Worm (Caenorhabditis elegans) whole organism, young adult: ENCODE results near the gene K02F3.9.
A peak's percentile ranks its signal among the peaks of the same experiment; 100 is the strongest.

ENCODE experiments used
- B0019.2 ChIP-seq: fragments of 200-800 bp; sonication (Bioruptor generic); conservative IDR thresholded peaks from 2 replicates; pipeline ENCODE4 v1.3.6; 2022; ENCODE audit warnings: missing genetic modification reagents, missing genetic modification characterization, missing compliant biosample characterization
- B0035.1 ChIP-seq: sonication (generic microtip); optimal IDR thresholded peaks from 2 replicates; lab custom pipeline; 2016; ENCODE audit warnings: missing genetic modification characterization, mild to moderate bottlenecking, missing compliant biosample characterization, missing genotype, missing genetic modification reagents
- C17E4.6 ChIP-seq: fragments of 200-800 bp; sonication (Bioruptor generic); IDR thresholded peaks from 2 replicates; pipeline ENCODE4 v1.3.6; 2022; ENCODE audit warnings: missing genetic modification reagents, missing genetic modification characterization, missing compliant biosample characterization
- D2030.7 ChIP-seq: fragments of 200-800 bp; sonication (Bioruptor generic); IDR thresholded peaks from 2 replicates; pipeline ENCODE4 v1.3.6; 2022; ENCODE audit warnings: missing genetic modification reagents, missing genetic modification characterization, missing compliant biosample characterization
- F33H1.4 ChIP-seq: fragments of 200-800 bp; sonication (Bioruptor generic); IDR thresholded peaks from 2 replicates; pipeline ENCODE4 v1.3.6; 2022; ENCODE audit warnings: missing genetic modification reagents, missing genetic modification characterization, missing compliant biosample characterization
- F55B11.4 ChIP-seq: sonication (generic microtip); optimal IDR thresholded peaks from 2 replicates; lab custom pipeline; 2016; ENCODE audit warnings: missing compliant biosample characterization, missing genetic modification characterization, borderline replicate concordance; ENCODE audit not compliant: insufficient read depth
- F57C9.4 ChIP-seq: sonication (generic microtip); optimal IDR thresholded peaks from 2 replicates; lab custom pipeline; 2017; ENCODE audit warnings: mild to moderate bottlenecking, missing genetic modification characterization, missing compliant biosample characterization
- K12H6.12 ChIP-seq: fragments of 200-800 bp; sonication (Bioruptor generic); optimal IDR thresholded peaks from 2 replicates; lab custom pipeline; 2018; ENCODE audit warnings: mild to moderate bottlenecking, missing genetic modification characterization, missing compliant biosample characterization
- T07F8.4 ChIP-seq: sonication (generic microtip); optimal IDR thresholded peaks from 2 replicates; lab custom pipeline; 2016; ENCODE audit warnings: mild to moderate bottlenecking, missing genetic modification characterization, moderate library complexity, missing compliant biosample characterization
- Y56A3A.18 ChIP-seq: fragments of 200-800 bp; sonication (Bioruptor generic); IDR thresholded peaks from 2 replicates; pipeline ENCODE4 v1.3.6; 2022; ENCODE audit warnings: missing genetic modification reagents, missing genetic modification characterization, missing compliant biosample characterization
- akir-1 ChIP-seq: fragments of 200-800 bp; sonication (Bioruptor generic); optimal IDR thresholded peaks from 2 replicates; lab custom pipeline; 2018; ENCODE audit warnings: mild to moderate bottlenecking, missing genetic modification characterization, moderate library complexity, missing compliant biosample characterization
- atf-7 ChIP-seq: sonication (generic microtip); optimal IDR thresholded peaks from 2 replicates; lab custom pipeline; 2017; ENCODE audit warnings: mild to moderate bottlenecking, missing genetic modification characterization, missing compliant biosample characterization
- attf-6 ChIP-seq: fragments of 200-800 bp; sonication (Bioruptor generic); IDR thresholded peaks from 2 replicates; pipeline ENCODE4 v1.3.6; 2022; ENCODE audit warnings: missing genetic modification reagents, missing genetic modification characterization, missing compliant biosample characterization
- ceh-79 ChIP-seq: sonication (generic microtip); optimal IDR thresholded peaks from 2 replicates; lab custom pipeline; 2017; ENCODE audit warnings: mild to moderate bottlenecking, missing genetic modification characterization, missing compliant biosample characterization
- chd-7 ChIP-seq: sonication (generic microtip); optimal IDR thresholded peaks from 2 replicates; lab custom pipeline; 2016; ENCODE audit warnings: mild to moderate bottlenecking, missing genetic modification characterization, moderate library complexity, missing compliant biosample characterization
- ekl-4 ChIP-seq: fragments of 200-800 bp; sonication (Bioruptor generic); IDR thresholded peaks from 2 replicates; pipeline ENCODE4 v1.3.6; 2022; ENCODE audit warnings: missing genetic modification reagents, missing genetic modification characterization, missing compliant biosample characterization
- hsf-1 ChIP-seq: fragments of 200-800 bp; sonication (Bioruptor generic); IDR thresholded peaks from 2 replicates; pipeline ENCODE4 v1.3.6; 2022; ENCODE audit warnings: missing genetic modification reagents, missing genetic modification characterization, missing compliant biosample characterization
- madf-6 ChIP-seq: fragments of 200-800 bp; sonication (Bioruptor generic); IDR thresholded peaks from 2 replicates; pipeline ENCODE4 v1.3.6; 2022; ENCODE audit warnings: missing genetic modification reagents, missing genetic modification characterization, missing compliant biosample characterization
- madf-8 ChIP-seq: fragments of 200-800 bp; sonication (Bioruptor generic); conservative IDR thresholded peaks from 2 replicates; pipeline ENCODE4 v1.3.6; 2022; ENCODE audit warnings: missing genetic modification reagents, missing genetic modification characterization, missing compliant biosample characterization
- mcd-1 ChIP-seq: fragments of 200-800 bp; sonication (Bioruptor generic); IDR thresholded peaks from 2 replicates; pipeline ENCODE4 v1.3.6; 2022; ENCODE audit warnings: missing genetic modification reagents, missing genetic modification characterization, missing compliant biosample characterization
- nfyb-1 ChIP-seq: fragments of 200-800 bp; sonication (Bioruptor generic); IDR thresholded peaks from 2 replicates; pipeline ENCODE4 v1.3.6; 2022; ENCODE audit warnings: missing genetic modification reagents, missing genetic modification characterization, missing compliant biosample characterization
- nhr-80 ChIP-seq: sonication (generic microtip); optimal IDR thresholded peaks from 2 replicates; lab custom pipeline; 2016; ENCODE audit warnings: missing genetic modification characterization, missing compliant biosample characterization
- rcor-1 ChIP-seq: fragments of 200-800 bp; sonication (Bioruptor generic); IDR thresholded peaks from 2 replicates; pipeline ENCODE4 v1.3.6; 2022; ENCODE audit warnings: missing genetic modification reagents, missing genetic modification characterization, missing compliant biosample characterization
- rec-8 ChIP-seq, 2 experiments: sonication (generic microtip); optimal IDR thresholded peaks; 2 replicates each; lab custom pipeline; 2016; ENCODE audit warnings: mild to moderate bottlenecking in 2 of 2, missing genetic modification characterization in 2 of 2, missing genetic modification reagents in 2 of 2, missing genotype in 2 of 2, missing biosample characterization in 1 of 2, missing compliant biosample characterization in 1 of 2, moderate library complexity in 1 of 2
- unc-130 ChIP-seq: sonication (generic microtip); optimal IDR thresholded peaks from 2 replicates; lab custom pipeline; 2016; ENCODE audit warnings: missing genetic modification reagents, missing genetic modification characterization, missing compliant biosample characterization
- unc-62 ChIP-seq: fragments of 150-350 bp; optimal IDR thresholded peaks from 2 replicates; lab custom pipeline; 2014; ENCODE audit warnings: missing biosample characterization, missing genetic modification reagents, missing genetic modification characterization
- xnd-1 ChIP-seq: sonication (generic microtip); optimal IDR thresholded peaks from 2 replicates; lab custom pipeline; 2016; ENCODE audit warnings: missing genotype, missing genetic modification reagents, missing genetic modification characterization, missing compliant biosample characterization
- ztf-22 ChIP-seq: fragments of 200-800 bp; sonication (Bioruptor generic); optimal IDR thresholded peaks from 2 replicates; lab custom pipeline; 2018; ENCODE audit warnings: mild to moderate bottlenecking, missing genetic modification characterization, moderate library complexity, missing compliant biosample characterization
- ztf-3 ChIP-seq: fragments of 200-800 bp; sonication (Bioruptor generic); optimal IDR thresholded peaks from 2 replicates; lab custom pipeline; 2018; ENCODE audit warnings: mild to moderate bottlenecking, missing genetic modification characterization, missing compliant biosample characterization

The K02F3.9 gene

ce11 chrIII:880840-881239, 39.7 kb upstream of the K02F3.9 start:
- TF ChIP-seq attf-6 (GFP tag; lab: Robert Waterston, UW) (0 out of 2 replicates have a peak, but pooled peaks have one; percentile 49), nfyb-1 (GFP tag; lab: Robert Waterston, UW) (peak; percentile 54; the same call in 1 of the 2 replicates), C17E4.6 (GFP tag; lab: Robert Waterston, UW) (no peak), ekl-4 (GFP tag; lab: Robert Waterston, UW) (peak; percentile 46; the same call in 1 of the 2 replicates), hsf-1 (GFP tag; lab: Robert Waterston, UW) (0 out of 2 replicates have a peak, but pooled peaks have one; percentile 13)
- TF ChIP-seq, all 124 proteins: peak for 4

ce11 chrIII:879634-880033, 38.5 kb upstream of the K02F3.9 start, which contains the start of the genes T24C4.5 and ucr-2.3:
Gene T24C4.5, minus strand, starts transcription at chrIII:879734.
Gene ucr-2.3, plus strand, starts transcription at chrIII:879860.
- TF ChIP-seq unc-130 (GFP tag; lab: Kevin White, UChicago): no peak
- no peak for TF ChIP-seq chd-7 (tag; lab: Kevin White, UChicago)
- no peak for TF ChIP-seq K12H6.12 (tag; lab: Kevin White, UChicago)
- no peak for TF ChIP-seq unc-62 (GFP tag; lab: Kevin White, UChicago)
- TF ChIP-seq madf-8 (GFP tag; lab: Robert Waterston, UW): no peak
- TF ChIP-seq ztf-22: no peak
- TF ChIP-seq xnd-1 (tag; lab: Kevin White, UChicago): no peak
- TF ChIP-seq F55B11.4 (tag; lab: Kevin White, UChicago): no peak
- TF ChIP-seq hsf-1 (GFP tag; lab: Robert Waterston, UW): no peak
- TF ChIP-seq T07F8.4 (tag; lab: Kevin White, UChicago): no peak
- no peak for TF ChIP-seq ztf-3
- TF ChIP-seq akir-1: no peak

- TF ChIP-seq unc-62 (GFP tag; lab: Kevin White, UChicago) (peak; percentile 26), hsf-1 (GFP tag; lab: Robert Waterston, UW) (no peak), nhr-80 (tag; lab: Kevin White, UChicago) (peak; percentile 33)
Measured at ce11 chrIII:873432-873831, 32.3 kb upstream of the K02F3.9 start, which contains the start of gene clc-19. Gene clc-19, minus strand, starts transcription at chrIII:873566.

ce11 chrIII:872373-872772, 31.2 kb upstream of the K02F3.9 start, which contains the start of the genes T24C4.3 and clc-20:
Gene T24C4.3, minus strand, starts transcription at chrIII:872473.
Gene clc-20, plus strand, starts transcription at chrIII:872583.
- no peak for TF ChIP-seq T07F8.4 (tag; lab: Kevin White, UChicago)
- TF ChIP-seq mcd-1 (GFP tag; lab: Robert Waterston, UW): no peak
- TF ChIP-seq rcor-1 (GFP tag; lab: Robert Waterston, UW): no peak
- TF ChIP-seq F33H1.4 (GFP tag; lab: Robert Waterston, UW): no peak
- no peak for TF ChIP-seq B0035.1 (tag; lab: Kevin White, UChicago)
- no peak for TF ChIP-seq Y56A3A.18
- no peak for TF ChIP-seq ceh-79 (tag; lab: Kevin White, UChicago)
- no peak for TF ChIP-seq F57C9.4 (tag; lab: Kevin White, UChicago)
- TF ChIP-seq attf-6 (GFP tag; lab: Robert Waterston, UW): no peak
- TF ChIP-seq D2030.7 (GFP tag; lab: Robert Waterston, UW): no peak
- TF ChIP-seq madf-6 (GFP tag; lab: Robert Waterston, UW): no peak
- no peak for TF ChIP-seq rec-8 (tag; optimal IDR thresholded peaks at IDR 0.05; lab: Kevin White, UChicago)

ce11 chrIII:870555-870954, 29.4 kb upstream of the K02F3.9 start:
- no peak for TF ChIP-seq atf-7 (tag; lab: Kevin White, UChicago)
- no peak for TF ChIP-seq C17E4.6 (GFP tag; lab: Robert Waterston, UW)
- no peak for TF ChIP-seq B0019.2
